Fruit fly (Drosophila melanogaster): ENCODE results near the gene Daxx.
A peak's percentile ranks its signal among the peaks of the same experiment; 100 is the strongest.

Daxx gene

DNA sequence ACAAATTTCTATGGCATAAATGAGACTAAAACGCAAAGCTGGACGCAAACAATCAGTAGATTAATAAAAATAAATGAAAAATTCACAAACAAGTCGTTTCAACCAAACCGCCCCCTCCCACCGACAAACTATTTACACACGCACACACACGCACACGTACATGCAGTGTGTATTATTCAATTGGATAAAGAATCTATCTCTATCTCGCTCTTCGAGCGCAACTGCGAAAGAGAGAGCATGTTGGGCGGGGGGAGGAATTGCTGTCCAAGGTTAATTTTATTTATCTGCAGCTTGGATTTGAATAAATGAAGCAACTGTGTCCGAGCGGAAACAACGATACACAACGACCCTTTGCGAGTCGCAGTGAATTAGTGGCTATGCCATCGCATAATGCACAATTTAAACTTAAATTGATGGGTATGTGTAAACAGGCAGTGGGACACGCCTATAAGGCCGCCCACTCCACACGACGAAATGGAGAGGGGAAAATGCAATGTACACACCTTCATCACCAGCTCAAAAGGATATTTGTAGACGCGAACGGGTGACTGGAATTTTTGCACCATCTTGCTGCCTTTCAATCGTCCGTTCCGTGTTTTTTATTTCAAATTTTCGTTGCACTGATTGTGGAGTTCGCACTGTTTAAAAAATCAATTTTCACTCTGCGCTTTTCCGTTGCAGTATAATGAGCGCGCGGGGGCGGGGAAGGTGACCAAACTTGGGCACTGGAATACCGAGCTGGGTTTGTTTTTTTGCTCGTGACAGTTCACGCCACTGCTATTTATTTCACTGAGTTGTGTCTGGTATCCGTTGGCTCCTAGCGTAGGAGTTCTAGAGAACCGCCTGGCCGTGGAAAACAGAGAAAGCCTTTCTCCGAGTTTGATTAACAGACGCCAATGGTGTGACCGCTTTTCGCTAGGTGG, 25.4 kb upstream of the Daxx start, which contains the start of gene retm (continued):
- no peak for TF ChIP-seq Dip2 (GFP tag; IDR thresholded peaks at IDR 0.05)
- no peak for TF ChIP-seq CG18476 (GFP tag; optimal IDR thresholded peaks at IDR 0.05)
- TF ChIP-seq CG8944 (GFP tag; optimal IDR thresholded peaks at IDR 0.05): no peak
- peak; percentile 53 for TF ChIP-seq mirr (GFP tag; optimal IDR thresholded peaks at IDR 0.05)
- peak; percentile 14 for TF ChIP-seq D19A (tag; optimal IDR thresholded peaks at IDR 0.05)
- TF ChIP-seq tap (tag; optimal IDR thresholded peaks at IDR 0.05): no peak
- TF ChIP-seq Neu2 (GFP tag; optimal IDR thresholded peaks at IDR 0.05; ENCODE audit: borderline replicate concordance): no peak
- no peak for TF ChIP-seq CG2129 (GFP tag; IDR thresholded peaks at IDR 0.05; ENCODE audit: partially characterized antibody)
- no peak for TF ChIP-seq CG14710 (tag; optimal IDR thresholded peaks at IDR 0.05)
- TF ChIP-seq CG9932 (GFP tag; IDR thresholded peaks at IDR 0.05): no peak
- TF ChIP-seq MTF-1 (GFP tag; optimal IDR thresholded peaks at IDR 0.05; ENCODE audit: borderline replicate concordance): no peak
- no peak for TF ChIP-seq CG10979 (tag; optimal IDR thresholded peaks at IDR 0.05)
- peak; percentile 91 for TF ChIP-seq CG7357 (GFP tag; IDR thresholded peaks at IDR 0.05)
- no peak for TF ChIP-seq Scr (GFP tag; IDR thresholded peaks at IDR 0.05; ENCODE audit: partially characterized antibody)
- TF ChIP-seq sna (GFP tag; IDR thresholded peaks at IDR 0.05; ENCODE audit: partially characterized antibody): no peak
- TF ChIP-seq Antp (GFP tag; optimal IDR thresholded peaks at IDR 0.05): no peak
- TF ChIP-seq mam (GFP tag; optimal IDR thresholded peaks at IDR 0.05): no peak
- TF ChIP-seq CG43689 (GFP tag; IDR thresholded peaks at IDR 0.05): no peak
- TF ChIP-seq stc (GFP tag; IDR thresholded peaks at IDR 0.05): no peak
- no peak for TF ChIP-seq CG10267 (tag; optimal IDR thresholded peaks at IDR 0.05)
- TF ChIP-seq insv (GFP tag; optimal IDR thresholded peaks at IDR 0.05): peak in 1 of 2 experiments; percentile 24
- no peak for TF ChIP-seq CG7556 (GFP tag; optimal IDR thresholded peaks at IDR 0.05)
- TF ChIP-seq mld (GFP tag; IDR thresholded peaks at IDR 0.05; ENCODE audit: partially characterized antibody): no peak
- TF ChIP-seq en (GFP tag; optimal IDR thresholded peaks at IDR 0.05): no peak
- no peak for TF ChIP-seq ap (GFP tag; IDR thresholded peaks at IDR 0.05)
- no peak for TF ChIP-seq esg (GFP tag; conservative IDR thresholded peaks at IDR 0.05)
- no peak for TF ChIP-seq CG16813 (GFP tag; IDR thresholded peaks at IDR 0.05; ENCODE audit: partially characterized antibody)
- TF ChIP-seq CG15479 (GFP tag; optimal IDR thresholded peaks at IDR 0.05): peak; percentile 91
- peak; percentile 57 for TF ChIP-seq CG7745 (tag; optimal IDR thresholded peaks at IDR 0.05)
- no peak for TF ChIP-seq HLH4C (GFP tag; IDR thresholded peaks at IDR 0.05; ENCODE audit: partially characterized antibody)
- no peak for TF ChIP-seq CG4617 (GFP tag; optimal IDR thresholded peaks at IDR 0.05; ENCODE audit: borderline replicate concordance)
- TF ChIP-seq CG1529 (GFP tag; optimal IDR thresholded peaks at IDR 0.05): no peak
- TF ChIP-seq Hey (tag; optimal IDR thresholded peaks at IDR 0.05): no peak
- no peak for TF ChIP-seq CG3163 (GFP tag; optimal IDR thresholded peaks at IDR 0.05)
- TF ChIP-seq CG10543 (GFP tag; optimal IDR thresholded peaks at IDR 0.05): peak; percentile 53
- TF ChIP-seq CG31441 (GFP tag; IDR thresholded peaks at IDR 0.05): no peak
- no peak for TF ChIP-seq Hr3 (GFP tag; optimal IDR thresholded peaks at IDR 0.05)
- no peak for TF ChIP-seq rib (GFP tag; IDR thresholded peaks at IDR 0.05)
- TF ChIP-seq jing (GFP tag; optimal IDR thresholded peaks at IDR 0.05): no peak
- no peak for TF ChIP-seq CG4707 (GFP tag; optimal IDR thresholded peaks at IDR 0.05)
- no peak for TF ChIP-seq ro (GFP tag; IDR thresholded peaks at IDR 0.05)
- TF ChIP-seq odd (GFP tag; optimal IDR thresholded peaks at IDR 0.05): no peak
- TF ChIP-seq pzg (GFP tag; optimal IDR thresholded peaks at IDR 0.05): no peak
- peak; percentile 57 for TF ChIP-seq YL-1 (GFP tag; optimal IDR thresholded peaks at IDR 0.05)
- no peak for TF ChIP-seq caup (GFP tag; optimal IDR thresholded peaks at IDR 0.05; ENCODE audit: severe bottlenecking)
- TF ChIP-seq CG12236 (GFP tag; optimal IDR thresholded peaks at IDR 0.05): no peak
- no peak for TF ChIP-seq hbn (GFP tag; IDR thresholded peaks at IDR 0.05; ENCODE audit: partially characterized antibody)
- peak; percentile 72 for TF ChIP-seq CG5180 (GFP tag; optimal IDR thresholded peaks at IDR 0.05)

All from whole organism, embryonic.